Fruit fly (Drosophila melanogaster) whole organism: Measurements from ENCODE around the gene CG6696.

Experiments used
- CG8478 ChIP-seq: fragments of >200 bp; optimal IDR thresholded peaks from 2 replicates; lab custom pipeline; 2018; ENCODE audit warnings: inconsistent platforms
- Dll ChIP-seq: fragments of >200 bp; optimal IDR thresholded peaks from 2 replicates; lab custom pipeline; 2017
- EcR ChIP-seq, 2 experiments: fragments of >200 bp; optimal IDR thresholded peaks; 2 replicates each; lab custom pipeline; 2017; ENCODE audit warnings: missing biosample characterization in 2 of 2, missing genetic modification characterization in 2 of 2, missing genetic modification reagents in 2 of 2
- pan ChIP-seq: fragments of >200 bp; optimal IDR thresholded peaks from 2 replicates; lab custom pipeline; 2017
- psq ChIP-seq: fragments of >200 bp; optimal IDR thresholded peaks from 2 replicates; lab custom pipeline; 2017
- usp ChIP-seq: fragments of >200 bp; optimal IDR thresholded peaks from 2 replicates; lab custom pipeline; 2017; ENCODE audit warnings: missing biosample characterization, missing genetic modification characterization, mixed read lengths

DNA sequence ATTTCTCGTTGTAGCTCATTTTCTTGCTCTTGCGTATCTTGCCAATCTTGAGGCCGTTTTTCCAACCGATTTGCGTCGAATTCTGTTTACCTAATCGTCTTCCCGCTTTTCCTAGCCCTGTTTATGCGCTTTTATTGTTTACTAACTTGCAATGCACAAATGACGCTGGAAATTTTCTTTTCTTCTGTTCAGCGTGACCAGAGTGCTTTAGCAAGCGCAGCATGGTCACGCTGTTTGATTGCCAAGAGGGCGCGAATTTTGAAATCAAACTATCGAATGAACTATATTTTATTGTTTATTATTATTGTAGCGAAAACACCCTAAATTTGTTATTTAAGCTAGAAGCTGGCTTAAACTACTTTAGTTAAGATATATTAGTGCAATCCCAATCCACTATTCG lies 11.7 kb downstream of the CG6696 start, which contains the start of gene Hou:
- no peak for TF ChIP-seq pan
- no peak for TF ChIP-seq CG8478 (lab: Kevin White, UChicago)
- no peak for TF ChIP-seq EcR (GFP tag; optimal IDR thresholded peaks at IDR 0.05; lab: Kevin White, UChicago)
- no peak for TF ChIP-seq psq
- no peak for TF ChIP-seq Dll (lab: Kevin White, UChicago)
- TF ChIP-seq usp (GFP tag; lab: Kevin White, UChicago): no peak
